Fruit fly (Drosophila melanogaster) whole organism, wandering third instar larva: ENCODE measurements around the gene CG5376.

Experiments
- Abd-B ChIP-seq: fragments of >200 bp; optimal IDR thresholded peaks from 2 replicates; lab custom pipeline; 2017; ENCODE audit warnings: missing biosample characterization, missing genetic modification characterization
- CG32264 ChIP-seq: fragments of 200-800 bp; sonication (Bioruptor generic); optimal IDR thresholded peaks from 2 replicates; lab custom pipeline; 2016; ENCODE audit warnings: missing biosample characterization, missing genetic modification characterization
- CG9705 ChIP-seq: fragments of 200-800 bp; sonication (Bioruptor generic); optimal IDR thresholded peaks from 2 replicates; lab custom pipeline; 2018; ENCODE audit warnings: missing biosample characterization, mild to moderate bottlenecking, missing genetic modification characterization
- CrebA ChIP-seq: fragments of 200-800 bp; sonication (Bioruptor generic); optimal IDR thresholded peaks from 2 replicates; lab custom pipeline; 2016; ENCODE audit warnings: missing biosample characterization, mild to moderate bottlenecking, missing genetic modification characterization, borderline replicate concordance
- Dfd ChIP-seq: fragments of >200 bp; optimal IDR thresholded peaks from 2 replicates; lab custom pipeline; 2017; ENCODE audit warnings: missing biosample characterization, missing genetic modification characterization
- Dif ChIP-seq: fragments of 200-275, 200-300 bp; sonication (Bioruptor generic); optimal IDR thresholded peaks from 2 replicates; lab custom pipeline; 2018; ENCODE audit warnings: missing biosample characterization, missing genetic modification characterization; ENCODE audit not compliant: partially characterized antibody
- GATAd ChIP-seq: sonication (Bioruptor generic); optimal IDR thresholded peaks from 2 replicates; lab custom pipeline; 2016; ENCODE audit warnings: missing biosample characterization, missing genetic modification characterization
- HLH106 ChIP-seq: fragments of 200-800 bp; optimal IDR thresholded peaks from 3 replicates; lab custom pipeline; 2019; ENCODE audit warnings: missing biosample characterization, mild to moderate bottlenecking, missing genetic modification characterization, moderate library complexity
- Hnf4 ChIP-seq: fragments of 200-800 bp; sonication (Bioruptor generic); optimal IDR thresholded peaks from 2 replicates; lab custom pipeline; 2016; ENCODE audit warnings: missing biosample characterization, mild to moderate bottlenecking, missing genetic modification characterization
- Hr78 ChIP-seq: fragments of >200 bp; optimal IDR thresholded peaks from 2 replicates; lab custom pipeline; 2017; ENCODE audit warnings: missing biosample characterization, missing genetic modification characterization
- Hr83 ChIP-seq: fragments of 200-300 bp; sonication (Bioruptor generic); optimal IDR thresholded peaks from 2 replicates; lab custom pipeline; 2016; ENCODE audit warnings: missing biosample characterization, mild to moderate bottlenecking, missing genetic modification characterization, moderate library complexity; ENCODE audit not compliant: poor library complexity, severe bottlenecking
- Jra ChIP-seq: sonication (Bioruptor generic); optimal IDR thresholded peaks from 2 replicates; lab custom pipeline; 2016; ENCODE audit warnings: missing biosample characterization, missing genetic modification characterization
- Mio ChIP-seq: sonication (Bioruptor generic); optimal IDR thresholded peaks from 2 replicates; lab custom pipeline; 2016; ENCODE audit warnings: missing biosample characterization, missing genetic modification characterization
- Myc ChIP-seq: fragments of >200 bp; optimal IDR thresholded peaks from 2 replicates; lab custom pipeline; 2017
- N ChIP-seq: fragments of >200 bp; optimal IDR thresholded peaks from 2 replicates; lab custom pipeline; 2018; ENCODE audit warnings: missing biosample characterization, missing external identifiers, missing genetic modification characterization
- OdsH ChIP-seq: fragments of 200-800 bp; sonication (Bioruptor generic); optimal IDR thresholded peaks from 2 replicates; lab custom pipeline; 2016; ENCODE audit warnings: missing biosample characterization, mild to moderate bottlenecking, missing genetic modification characterization
- Rel ChIP-seq, 2 experiments: fragments of 200-800 bp; sonication (Bioruptor generic) in 1 of 2; optimal IDR thresholded peaks; 2 replicates in 1 of 2; 3 replicates in 1 of 2; lab custom pipeline; 2016 to 2019; ENCODE audit warnings: mild to moderate bottlenecking in 2 of 2, missing biosample characterization in 2 of 2, missing genetic modification characterization in 2 of 2, moderate library complexity in 1 of 2
- Sp1 ChIP-seq: fragments of 200-800 bp; sonication (Bioruptor generic); optimal IDR thresholded peaks from 3 replicates; lab custom pipeline; 2019; ENCODE audit warnings: missing biosample characterization, mild to moderate bottlenecking, missing genetic modification characterization, moderate library complexity
- Vsx2 ChIP-seq: fragments of 200-300, 225-300 bp; sonication (Bioruptor generic); optimal IDR thresholded peaks from 2 replicates; lab custom pipeline; 2018; ENCODE audit warnings: missing biosample characterization, missing genetic modification characterization; ENCODE audit not compliant: partially characterized antibody
- br ChIP-seq: fragments of 200-800 bp; sonication (Bioruptor generic); optimal IDR thresholded peaks from 2 replicates; lab custom pipeline; 2016; ENCODE audit warnings: missing biosample characterization, missing genetic modification characterization
- brk ChIP-seq: fragments of 200-800 bp; sonication (Bioruptor generic); optimal IDR thresholded peaks from 2 replicates; lab custom pipeline; 2016; ENCODE audit warnings: missing biosample characterization, mild to moderate bottlenecking, missing genetic modification characterization
- dl ChIP-seq, 2 experiments: fragments of 175-275, 200-275 bp in 1 of 2; fragments of 200-275 bp in 1 of 2; sonication (Bioruptor generic); optimal IDR thresholded peaks; lab custom pipeline; 2018; ENCODE audit warnings: mild to moderate bottlenecking in 2 of 2, missing biosample characterization in 2 of 2, missing genetic modification characterization in 2 of 2, moderate library complexity in 2 of 2; ENCODE audit not compliant: partially characterized antibody in 2 of 2, insufficient read depth in 1 of 2
- dmrt93B ChIP-seq: fragments of 200-800 bp; sonication (Bioruptor generic); optimal IDR thresholded peaks from 2 replicates; lab custom pipeline; 2018; ENCODE audit warnings: missing biosample characterization, mild to moderate bottlenecking, missing genetic modification characterization
- dsf ChIP-seq: sonication (Bioruptor generic); optimal IDR thresholded peaks from 2 replicates; lab custom pipeline; 2016; ENCODE audit warnings: missing biosample characterization, missing genetic modification characterization, borderline replicate concordance
- ey ChIP-seq: fragments of 200-800 bp; sonication (Bioruptor generic); optimal IDR thresholded peaks from 2 replicates; lab custom pipeline; 2016; ENCODE audit warnings: missing biosample characterization, missing genetic modification characterization
- fru ChIP-seq: fragments of 200-800 bp; sonication (Bioruptor generic); optimal IDR thresholded peaks from 3 replicates; lab custom pipeline; 2016; ENCODE audit warnings: missing biosample characterization, mild to moderate bottlenecking, missing genetic modification characterization
- h ChIP-seq: fragments of 200-800 bp; sonication (Bioruptor generic); optimal IDR thresholded peaks from 3 replicates; lab custom pipeline; 2016; ENCODE audit warnings: missing biosample characterization, mild to moderate bottlenecking, missing genetic modification characterization
- jim ChIP-seq: fragments of 175-275, 200-325 bp; sonication (Bioruptor generic); optimal IDR thresholded peaks from 2 replicates; lab custom pipeline; 2016; ENCODE audit warnings: missing biosample characterization, mild to moderate bottlenecking, missing genetic modification characterization
- pan ChIP-seq: fragments of >200 bp; optimal IDR thresholded peaks from 2 replicates; lab custom pipeline; 2017
- psq ChIP-seq: fragments of 200-800 bp; sonication (Bioruptor generic); optimal IDR thresholded peaks from 3 replicates; lab custom pipeline; 2017; ENCODE audit warnings: missing biosample characterization, mild to moderate bottlenecking, missing genetic modification characterization, moderate library complexity
- rgr ChIP-seq: fragments of 200-800 bp; sonication (Bioruptor generic); optimal IDR thresholded peaks from 3 replicates; lab custom pipeline; 2016; ENCODE audit warnings: missing biosample characterization, mild to moderate bottlenecking, missing genetic modification characterization
- sage ChIP-seq: fragments of 200-800 bp; sonication (Bioruptor generic); optimal IDR thresholded peaks from 2 replicates; lab custom pipeline; 2016; ENCODE audit warnings: missing biosample characterization, mild to moderate bottlenecking, missing genetic modification characterization
- sv ChIP-seq: fragments of 200-800 bp; sonication (Bioruptor generic); optimal IDR thresholded peaks from 3 replicates; lab custom pipeline; 2016; ENCODE audit warnings: missing biosample characterization, missing genetic modification characterization
- tai ChIP-seq: sonication (Bioruptor generic); optimal IDR thresholded peaks from 2 replicates; lab custom pipeline; 2016; ENCODE audit warnings: missing biosample characterization, missing genetic modification characterization
- usp ChIP-seq: fragments of >200 bp; optimal IDR thresholded peaks from 2 replicates; lab custom pipeline; 2017; ENCODE audit warnings: missing biosample characterization, missing genetic modification characterization
- woc ChIP-seq: sonication (Bioruptor generic); optimal IDR thresholded peaks from 2 replicates; lab custom pipeline; 2016; ENCODE audit warnings: missing biosample characterization, mild to moderate bottlenecking, missing genetic modification characterization

The CG5376 gene

dm6 chr3R:22491088-22491879 is 2.5 kb upstream of the CG5376 start, which contains the start of the genes CCT1 and tHMG1:
CCT1 (minus strand) TSS chr3R:22491439.
tHMG1 (plus strand) TSS chr3R:22491829.
- no peak for TF ChIP-seq psq
- no peak for TF ChIP-seq CrebA (GFP tag; lab: Kevin White, UChicago)
- no peak for TF ChIP-seq jim
- peak; percentile 8 for TF ChIP-seq sage (GFP tag; lab: Kevin White, UChicago)
- no peak for TF ChIP-seq Dif (GFP tag; lab: Kevin White, UChicago)
- TF ChIP-seq Myc (lab: Kevin White, UChicago), result no peak
- no peak for TF ChIP-seq dl (GFP tag; optimal IDR thresholded peaks at IDR 0.05; lab: Kevin White, UChicago; ENCODE audit: insufficient read depth in 1 of 2, partially characterized antibody in 2 of 2)
- peak; percentile 32 for TF ChIP-seq h (GFP tag; lab: Kevin White, UChicago)
- TF ChIP-seq Hnf4 (GFP tag; lab: Kevin White, UChicago), result no peak
- no peak for TF ChIP-seq sv (GFP tag; lab: Kevin White, UChicago)
- no peak for TF ChIP-seq usp (GFP tag; lab: Kevin White, UChicago)
- TF ChIP-seq CG9705, result no peak
- TF ChIP-seq CG32264, result no peak
- no peak for TF ChIP-seq rgr
- TF ChIP-seq Abd-B (GFP tag; lab: Kevin White, UChicago), result no peak
- no peak for TF ChIP-seq br (GFP tag; lab: Kevin White, UChicago)
- TF ChIP-seq Mio (GFP tag; lab: Kevin White, UChicago), result no peak
- TF ChIP-seq HLH106 (tag; lab: Kevin White, UChicago), result peak; percentile 3
- no peak for TF ChIP-seq brk (GFP tag; lab: Kevin White, UChicago)
- TF ChIP-seq N, result no peak
- no peak for TF ChIP-seq dmrt93B (GFP tag; lab: Kevin White, UChicago)
- TF ChIP-seq Rel (GFP tag; optimal IDR thresholded peaks at IDR 0.05; lab: Kevin White, UChicago), result no peak
- no peak for TF ChIP-seq Rel (tag; optimal IDR thresholded peaks at IDR 0.05; lab: Kevin White, UChicago)
- TF ChIP-seq tai (GFP tag; lab: Kevin White, UChicago), result no peak
- TF ChIP-seq ey, result no peak
- TF ChIP-seq Hr83 (GFP tag; lab: Kevin White, UChicago), result peak; percentile 40
- no peak for TF ChIP-seq Sp1 (GFP tag; lab: Kevin White, UChicago)
- TF ChIP-seq Dfd (GFP tag; lab: Kevin White, UChicago), result no peak
- TF ChIP-seq Hr78 (GFP tag; lab: Kevin White, UChicago), result no peak
- no peak for TF ChIP-seq GATAd (GFP tag; lab: Kevin White, UChicago)
- TF ChIP-seq OdsH (GFP tag; lab: Kevin White, UChicago), result no peak
- TF ChIP-seq pan (lab: Kevin White, UChicago), result no peak
- TF ChIP-seq dsf (GFP tag; lab: Kevin White, UChicago), result no peak
- TF ChIP-seq Vsx2 (GFP tag; lab: Kevin White, UChicago), result no peak
- no peak for TF ChIP-seq woc (GFP tag; lab: Kevin White, UChicago)
- no peak for TF ChIP-seq fru (GFP tag; lab: Kevin White, UChicago)
- TF ChIP-seq Jra, result peak; percentile 73
- TF ChIP-seq, all 38 proteins: peak for 5

dm6 chr3R:22487037-22487492 is 1.7 kb downstream of the CG5376 start, which contains the start of gene Pfdn5:
Pfdn5 (plus strand) TSS chr3R:22487039.
- TF ChIP-seq h (GFP tag; lab: Kevin White, UChicago) (no peak), dmrt93B (GFP tag; lab: Kevin White, UChicago) (no peak), woc (GFP tag; lab: Kevin White, UChicago) (no peak), GATAd (GFP tag; lab: Kevin White, UChicago) (no peak), Sp1 (GFP tag; lab: Kevin White, UChicago) (no peak), Rel (GFP tag; optimal IDR thresholded peaks at IDR 0.05; lab: Kevin White, UChicago) (no peak), Rel (tag; optimal IDR thresholded peaks at IDR 0.05; lab: Kevin White, UChicago) (peak; percentile 59), Hnf4 (GFP tag; lab: Kevin White, UChicago) (no peak), Jra (peak; percentile 73), Dif (GFP tag; lab: Kevin White, UChicago) (peak; percentile 7), CrebA (GFP tag; lab: Kevin White, UChicago) (no peak)
